Worm (Caenorhabditis elegans): ENCODE data around the gene irld-49.

DNA sequence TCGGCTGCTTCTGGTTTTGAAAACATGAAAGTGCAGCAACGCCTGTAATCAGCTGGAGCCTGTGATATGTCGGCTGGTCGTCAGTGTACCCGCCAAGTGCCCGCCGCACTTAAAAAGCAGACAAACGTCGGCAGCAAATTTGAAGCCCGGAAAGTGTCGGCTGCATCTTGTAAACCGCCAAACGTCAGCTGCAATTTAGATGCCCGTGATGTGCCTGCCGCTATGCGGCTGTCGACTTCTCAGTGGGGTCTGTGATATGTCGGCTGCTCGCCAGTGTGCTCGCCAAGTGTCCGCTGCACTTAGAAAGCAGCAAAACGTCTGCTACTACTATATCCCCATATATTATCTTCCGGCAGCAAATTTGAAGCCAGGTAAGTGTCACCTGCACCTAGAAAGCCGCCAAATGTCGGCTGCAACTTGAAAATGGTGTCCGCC is 43.2 kb downstream of the irld-49 start:
- TF ChIP-seq ama-1 (optimal IDR thresholded peaks at IDR 0.05) (no peak), lim-6 (tag; optimal IDR thresholded peaks at IDR 0.05) (no peak), madf-2 (tag; optimal IDR thresholded peaks at IDR 0.05) (no peak)
